Fruit fly (Drosophila melanogaster) whole organism: Measurements from ENCODE around the gene CG42397.

Experiments used
- CG8478 ChIP-seq: fragments of >200 bp; optimal IDR thresholded peaks from 2 replicates; lab custom pipeline; 2018; ENCODE audit warnings: inconsistent platforms
- Dll ChIP-seq: fragments of >200 bp; optimal IDR thresholded peaks from 2 replicates; lab custom pipeline; 2017
- EcR ChIP-seq, 2 experiments: fragments of >200 bp; optimal IDR thresholded peaks; 2 replicates each; lab custom pipeline; 2017; ENCODE audit warnings: missing biosample characterization in 2 of 2, missing genetic modification characterization in 2 of 2, missing genetic modification reagents in 2 of 2
- pan ChIP-seq: fragments of >200 bp; optimal IDR thresholded peaks from 2 replicates; lab custom pipeline; 2017
- psq ChIP-seq: fragments of >200 bp; optimal IDR thresholded peaks from 2 replicates; lab custom pipeline; 2017
- usp ChIP-seq: fragments of >200 bp; optimal IDR thresholded peaks from 2 replicates; lab custom pipeline; 2017; ENCODE audit warnings: missing biosample characterization, missing genetic modification characterization, mixed read lengths

CG42397 gene

dm6 chr3L:11938716-11939115 is 34.9 kb downstream of the CG42397 start, which contains the start of gene CG44837:
CG44837 (minus strand) TSS chr3L:11938872.
- TF ChIP-seq pan (lab: Kevin White, UChicago): no peak
- no peak for TF ChIP-seq usp
- TF ChIP-seq CG8478 (lab: Kevin White, UChicago): no peak
- TF ChIP-seq EcR (GFP tag; optimal IDR thresholded peaks at IDR 0.05; lab: Kevin White, UChicago): no peak
- TF ChIP-seq psq (lab: Kevin White, UChicago): no peak
- TF ChIP-seq Dll: no peak

dm6 chr3L:11937270-11937669 is 36.3 kb downstream of the CG42397 start:
- TF ChIP-seq Dll (no peak), pan (lab: Kevin White, UChicago) (no peak)

- TF ChIP-seq Dll (no peak), EcR (GFP tag; optimal IDR thresholded peaks at IDR 0.05; lab: Kevin White, UChicago) (no peak), psq (lab: Kevin White, UChicago) (no peak), usp (no peak), CG8478 (lab: Kevin White, UChicago) (no peak), pan (lab: Kevin White, UChicago) (no peak)
These were observed 42.0 kb downstream of the CG42397 start for dm6 chr3L:11931619-11932018.

DNA sequence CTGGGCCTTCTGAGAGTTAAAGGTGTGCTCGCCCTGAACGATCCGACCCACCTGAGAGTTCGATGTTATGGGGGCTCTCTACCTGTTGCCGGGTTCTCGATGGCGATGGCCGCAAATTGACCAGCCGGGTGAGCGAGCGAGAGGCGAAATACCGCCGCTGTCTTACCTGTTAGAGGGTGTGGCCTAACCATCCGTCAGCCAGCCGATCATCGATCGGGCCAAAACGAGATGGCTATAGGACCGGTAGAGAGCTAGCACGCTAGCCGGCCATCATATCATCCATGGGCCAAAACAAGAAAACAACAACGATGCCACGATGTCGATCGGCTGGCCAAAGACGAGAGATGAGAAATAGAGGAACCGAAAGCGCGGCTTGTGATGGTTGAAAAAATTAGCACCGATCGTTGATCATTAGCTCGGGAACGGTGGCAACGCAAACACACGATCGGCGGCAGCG is 46.3 kb downstream of the CG42397 start, which contains the start of gene byn:
Gene byn (plus strand): TSS at position 407 of the 457 bp plus-strand sequence.
- TF ChIP-seq CG8478 (lab: Kevin White, UChicago) (no peak), Dll (peak; percentile 35)

DNA sequence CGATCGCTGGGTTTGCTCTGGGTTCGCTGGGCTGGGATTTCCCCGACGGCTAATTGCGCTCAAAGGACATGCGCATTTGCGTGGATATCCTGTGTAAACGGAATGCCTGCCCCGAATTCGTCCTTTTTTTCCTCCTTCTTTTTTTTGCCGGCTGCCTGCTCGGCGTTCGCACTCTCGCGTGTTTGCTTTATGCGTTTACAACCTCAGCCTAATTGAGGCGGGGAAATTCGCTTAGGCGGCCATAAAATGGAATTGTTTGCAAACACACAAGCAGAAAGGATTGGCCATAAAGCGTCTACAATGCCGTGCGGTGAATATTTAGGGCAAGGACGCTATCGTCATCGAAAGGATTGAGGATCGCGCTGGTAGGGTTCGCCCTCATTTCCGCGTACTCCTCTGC is 48.2 kb downstream of the CG42397 start:
- TF ChIP-seq pan (lab: Kevin White, UChicago) (no peak), CG8478 (lab: Kevin White, UChicago) (no peak), EcR (GFP tag; optimal IDR thresholded peaks at IDR 0.05; lab: Kevin White, UChicago) (no peak), psq (lab: Kevin White, UChicago) (no peak), usp (no peak), Dll (no peak)

dm6 chr3L:11924657-11925056 is 48.9 kb downstream of the CG42397 start, which contains the start of gene SdhAL:
SdhAL (minus strand) TSS chr3L:11924757.
- TF ChIP-seq EcR (GFP tag; optimal IDR thresholded peaks at IDR 0.05; lab: Kevin White, UChicago) (no peak), CG8478 (lab: Kevin White, UChicago) (no peak), usp (no peak)
